Fruit fly (Drosophila melanogaster): Measurements from ENCODE around the gene Sgt.

The Sgt gene

dm6 chr2L:17429788-17430587 is 41.4 kb upstream of the Sgt start (continued):
- peak; percentile 71; the same call in 1 of the 2 replicates for TF ChIP-seq gt (GFP tag; IDR thresholded peaks at IDR 0.05)
- peak; percentile 56 for TF ChIP-seq mam (GFP tag; optimal IDR thresholded peaks at IDR 0.05)
- TF ChIP-seq CG4360 (GFP tag; IDR thresholded peaks at IDR 0.05), result peak; percentile 75
- no peak for TF ChIP-seq bbx (GFP tag; IDR thresholded peaks at IDR 0.05; ENCODE audit: partially characterized antibody)
- no peak for TF ChIP-seq sim (GFP tag; IDR thresholded peaks at IDR 0.05)
- peak; percentile 95 for TF ChIP-seq CG10654 (GFP tag; optimal IDR thresholded peaks at IDR 0.05)
- peak; percentile 31 for TF ChIP-seq zfh2 (GFP tag; optimal IDR thresholded peaks at IDR 0.05)
- TF ChIP-seq CG6854 (GFP tag; optimal IDR thresholded peaks at IDR 0.05), result peak; percentile 95
- TF ChIP-seq ham (GFP tag; IDR thresholded peaks at IDR 0.05), result no peak; the same call in 1 of the 2 replicates
- peak; percentile 47 for TF ChIP-seq CG3838 (GFP tag; optimal IDR thresholded peaks at IDR 0.05)
- peak; percentile 92 for TF ChIP-seq CG15011 (GFP tag; optimal IDR thresholded peaks at IDR 0.05)
- TF ChIP-seq CG18599 (GFP tag; optimal IDR thresholded peaks at IDR 0.05), result peak; percentile 95
- no peak for TF ChIP-seq CG1792 (GFP tag; optimal IDR thresholded peaks at IDR 0.05)
- no peak for TF ChIP-seq dan (GFP tag; IDR thresholded peaks at IDR 0.05)
- peak; percentile 94 for TF ChIP-seq B-H1 (GFP tag; IDR thresholded peaks at IDR 0.05)
- peak; percentile 96 for TF ChIP-seq stc (GFP tag; IDR thresholded peaks at IDR 0.05)
- TF ChIP-seq NC2β (GFP tag; optimal IDR thresholded peaks at IDR 0.05), result peak; percentile 34
- TF ChIP-seq CG7963 (GFP tag; IDR thresholded peaks at IDR 0.05; ENCODE audit: partially characterized antibody), result no peak
- no peak for TF ChIP-seq prd (optimal IDR thresholded peaks at IDR 0.05)
- TF ChIP-seq prd (GFP tag; IDR thresholded peaks at IDR 0.05), result peak; percentile 92
- no peak for TF ChIP-seq Tbp (GFP tag; optimal IDR thresholded peaks at IDR 0.05)
- no peak for TF ChIP-seq CG11456 (GFP tag; IDR thresholded peaks at IDR 0.05)
- TF ChIP-seq maf-S (GFP tag; optimal IDR thresholded peaks at IDR 0.05), result peak; percentile 25
- peak; percentile 27 for TF ChIP-seq repo (GFP tag; optimal IDR thresholded peaks at IDR 0.05)
- no peak for TF ChIP-seq NC2α (GFP tag; optimal IDR thresholded peaks at IDR 0.05)
- peak; percentile 95 for TF ChIP-seq ind (GFP tag; optimal IDR thresholded peaks at IDR 0.05)
- TF ChIP-seq CG2129 (GFP tag; IDR thresholded peaks at IDR 0.05; ENCODE audit: partially characterized antibody), result no peak
- peak; percentile 80 for TF ChIP-seq CG12104 (GFP tag; optimal IDR thresholded peaks at IDR 0.05)
- TF ChIP-seq zfh1 (GFP tag; IDR thresholded peaks at IDR 0.05), result peak; percentile 54; the same call in 2 of the 3 replicates
- peak; percentile 54; the same call in 1 of the 2 replicates for TF ChIP-seq sob (GFP tag; IDR thresholded peaks at IDR 0.05)
- peak; percentile 87 for TF ChIP-seq CrebB (tag; optimal IDR thresholded peaks at IDR 0.05)
- TF ChIP-seq gce (GFP tag; IDR thresholded peaks at IDR 0.05), result peak; percentile 81; the same call in 2 of the 3 replicates
- TF ChIP-seq CG2712 (tag; optimal IDR thresholded peaks at IDR 0.05), result peak; percentile 99
- TF ChIP-seq GATAe (GFP tag; conservative IDR thresholded peaks at IDR 0.05), result peak; percentile 48
- no peak for TF ChIP-seq tna (GFP tag; IDR thresholded peaks at IDR 0.05; ENCODE audit: partially characterized antibody)
- peak; percentile 86 for TF ChIP-seq tin (GFP tag; optimal IDR thresholded peaks at IDR 0.05)
- peak; percentile 87 for TF ChIP-seq Oaz (GFP tag; IDR thresholded peaks at IDR 0.05)
- TF ChIP-seq Ets97D (GFP tag; optimal IDR thresholded peaks at IDR 0.05), result no peak
- peak; percentile 86 for TF ChIP-seq CG32767 (GFP tag; IDR thresholded peaks at IDR 0.05)
- peak; percentile 96 for TF ChIP-seq org-1 (GFP tag; optimal IDR thresholded peaks at IDR 0.05)
- peak; percentile 40 for TF ChIP-seq tup (GFP tag; optimal IDR thresholded peaks at IDR 0.05)
- TF ChIP-seq HmgZ (tag; optimal IDR thresholded peaks at IDR 0.05), result peak; percentile 88
- TF ChIP-seq ATbp (GFP tag; optimal IDR thresholded peaks at IDR 0.05), result peak; percentile 94
- peak; percentile 81 for TF ChIP-seq Drgx (GFP tag; IDR thresholded peaks at IDR 0.05)
- peak; percentile 74 for TF ChIP-seq Med (GFP tag)
- TF ChIP-seq CG1529 (GFP tag; optimal IDR thresholded peaks at IDR 0.05), result peak; percentile 91
- TF ChIP-seq CG34376 (GFP tag; optimal IDR thresholded peaks at IDR 0.05), result peak; percentile 62
- TF ChIP-seq CG30431 (GFP tag; optimal IDR thresholded peaks at IDR 0.05), result peak; percentile 44
- TF ChIP-seq chinmo (GFP tag; IDR thresholded peaks at IDR 0.05; ENCODE audit: partially characterized antibody), result peak; percentile 89
- peak; percentile 53 for TF ChIP-seq Atf-2 (GFP tag; optimal IDR thresholded peaks at IDR 0.05)
